Fruit fly (Drosophila melanogaster) Kc167 (cell line): ENCODE measurements around the gene CG5535.

Source experiments
- Myc ChIP-seq: fragments of >200 bp; optimal IDR thresholded peaks from 2 replicates; lab custom pipeline; 2017; ENCODE audit warnings: missing external identifiers
- Sin3A ChIP-seq: fragments of >200 bp; optimal IDR thresholded peaks from 2 replicates; lab custom pipeline; 2018; ENCODE audit warnings: missing external identifiers
- h ChIP-seq: fragments of >200 bp; optimal IDR thresholded peaks from 3 replicates; lab custom pipeline; 2018; ENCODE audit warnings: missing external identifiers
- insv ChIP-seq: fragments of >200 bp; optimal IDR thresholded peaks from 3 replicates; lab custom pipeline; 2018; ENCODE audit warnings: missing external identifiers
- psq ChIP-seq: fragments of >200 bp; optimal IDR thresholded peaks from 2 replicates; lab custom pipeline; 2017; ENCODE audit warnings: missing external identifiers
- ttk ChIP-seq: sonication (Bioruptor generic); optimal IDR thresholded peaks from 2 replicates; lab custom pipeline; 2017; ENCODE audit warnings: missing external identifiers

The CG5535 gene

dm6 chr3L:17856655-17857479 lies at the start of gene CG5535:
TSS of gene CG5535 (minus strand) at chr3L:17856794.
- TF ChIP-seq Myc (lab: Kevin White, UChicago) (no peak), h (lab: Kevin White, UChicago) (no peak), insv (lab: Kevin White, UChicago) (no peak), Sin3A (no peak), ttk (lab: Kevin White, UChicago) (no peak), psq (lab: Kevin White, UChicago) (no peak)

DNA sequence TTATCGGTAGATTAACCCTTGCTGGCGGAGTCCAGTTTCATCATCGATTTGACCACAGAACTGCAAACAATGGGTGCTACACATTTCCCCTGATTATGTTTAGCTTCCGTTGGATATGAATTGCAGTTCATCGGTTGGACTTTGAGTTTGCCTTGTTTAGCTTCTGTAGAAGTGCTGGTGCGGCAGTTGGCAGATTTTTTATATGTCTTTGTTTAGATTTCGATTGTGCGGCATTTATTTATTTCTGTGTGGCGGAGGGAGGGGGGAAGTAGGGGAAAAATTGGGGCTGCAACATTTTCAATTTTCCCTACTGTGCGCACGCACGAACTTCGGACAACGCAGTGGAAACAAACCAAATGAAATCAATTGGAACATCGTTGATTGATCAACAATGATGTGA lies 49.2 kb upstream of the CG5535 start:
- TF ChIP-seq Sin3A, result no peak

- no peak for TF ChIP-seq ttk (lab: Kevin White, UChicago)
- TF ChIP-seq Sin3A, result no peak
- TF ChIP-seq psq (lab: Kevin White, UChicago), result no peak
- TF ChIP-seq insv (lab: Kevin White, UChicago), result no peak
- TF ChIP-seq Myc (lab: Kevin White, UChicago), result no peak
- no peak for TF ChIP-seq h (lab: Kevin White, UChicago)
These were observed 48.0 kb upstream of the CG5535 start for dm6 chr3L:17904593-17904992.

- TF ChIP-seq ttk (lab: Kevin White, UChicago) (no peak), h (lab: Kevin White, UChicago) (no peak), psq (lab: Kevin White, UChicago) (no peak), insv (lab: Kevin White, UChicago) (no peak), Myc (lab: Kevin White, UChicago) (no peak)
These were observed 47.3 kb upstream of the CG5535 start for dm6 chr3L:17903813-17904416.

DNA sequence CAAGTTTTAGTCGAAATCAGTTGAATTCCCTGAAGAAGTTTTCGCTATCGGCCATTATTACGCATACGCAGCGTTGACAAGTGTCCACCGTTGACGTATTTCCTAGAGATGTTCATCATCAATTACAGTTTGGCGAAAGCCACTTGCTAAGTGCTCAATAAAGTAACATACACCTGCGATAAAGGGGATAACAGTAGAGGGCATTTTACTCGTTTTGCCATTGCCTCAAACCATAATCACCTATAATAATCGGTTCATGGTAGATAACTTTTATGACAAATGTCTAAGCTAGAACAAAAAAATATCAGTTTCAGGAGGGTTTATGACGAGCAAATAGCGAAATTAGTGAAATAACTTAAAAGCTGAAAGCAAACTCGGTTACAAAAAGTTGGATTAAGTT lies 46.0 kb upstream of the CG5535 start:
- TF ChIP-seq insv (lab: Kevin White, UChicago), result no peak
- no peak for TF ChIP-seq psq (lab: Kevin White, UChicago)
- TF ChIP-seq h (lab: Kevin White, UChicago), result no peak
- no peak for TF ChIP-seq Myc (lab: Kevin White, UChicago)
- TF ChIP-seq ttk (lab: Kevin White, UChicago), result no peak
- no peak for TF ChIP-seq Sin3A

dm6 chr3L:17902186-17902585 lies 45.6 kb upstream of the CG5535 start:
- no peak for TF ChIP-seq Sin3A
- no peak for TF ChIP-seq Myc (lab: Kevin White, UChicago)
- no peak for TF ChIP-seq h (lab: Kevin White, UChicago)
- TF ChIP-seq ttk (lab: Kevin White, UChicago), result no peak
- no peak for TF ChIP-seq insv (lab: Kevin White, UChicago)

dm6 chr3L:17898606-17899005 lies 42.0 kb upstream of the CG5535 start:
- TF ChIP-seq ttk (lab: Kevin White, UChicago) (no peak), Myc (lab: Kevin White, UChicago) (no peak), Sin3A (no peak), h (lab: Kevin White, UChicago) (no peak), insv (lab: Kevin White, UChicago) (no peak), psq (lab: Kevin White, UChicago) (no peak)

DNA sequence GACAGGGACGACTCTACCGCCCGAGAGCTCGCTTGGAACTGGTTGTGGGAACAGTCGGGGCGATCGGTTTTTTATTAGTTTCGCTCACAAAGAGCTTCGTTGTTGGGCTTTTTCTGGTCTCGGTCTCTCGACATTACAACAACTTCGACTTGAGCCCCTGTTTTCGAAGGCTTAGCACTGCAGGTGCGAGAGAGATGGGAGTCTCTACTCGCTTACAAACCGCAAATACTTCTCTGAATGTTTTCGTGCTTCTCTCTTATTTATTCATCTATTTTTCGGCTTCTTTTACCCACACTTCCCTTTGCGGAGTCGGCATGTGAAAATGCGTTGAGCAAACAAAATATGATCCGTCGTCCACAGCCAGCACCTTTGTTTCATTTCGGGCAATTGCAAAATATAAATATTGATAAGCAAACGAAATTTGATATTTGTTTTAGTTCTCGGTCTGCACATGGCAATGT lies 39.3 kb upstream of the CG5535 start, which contains the start of gene Tsp74F:
TSS of gene Tsp74F (minus strand) at position 48 of the 461 bp plus-strand sequence.
- TF ChIP-seq ttk (lab: Kevin White, UChicago) (no peak), insv (lab: Kevin White, UChicago) (no peak), Sin3A (no peak), Myc (lab: Kevin White, UChicago) (no peak), psq (lab: Kevin White, UChicago) (no peak), h (lab: Kevin White, UChicago) (no peak)

DNA sequence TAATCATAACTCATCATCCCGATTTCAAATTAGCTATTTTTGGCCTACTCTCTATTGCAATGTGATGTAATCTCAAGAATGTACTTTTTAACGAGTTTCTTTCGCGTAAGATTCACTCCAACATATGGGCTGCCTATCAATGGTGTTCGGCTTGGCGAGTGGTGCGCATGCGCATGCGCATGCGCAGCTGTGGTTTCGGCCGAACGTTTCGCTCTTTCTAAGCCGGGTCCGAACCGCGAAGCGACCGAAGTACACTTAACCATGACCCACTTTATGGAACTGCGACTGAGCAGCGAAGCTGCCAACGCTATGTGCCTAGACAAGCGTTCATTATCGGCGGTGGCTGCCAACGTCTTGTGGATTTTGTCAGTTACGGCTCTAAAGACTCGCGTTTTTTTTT lies 37.1 kb upstream of the CG5535 start:
- TF ChIP-seq Myc (lab: Kevin White, UChicago), result no peak
- TF ChIP-seq h (lab: Kevin White, UChicago), result no peak
- no peak for TF ChIP-seq psq (lab: Kevin White, UChicago)
- no peak for TF ChIP-seq ttk (lab: Kevin White, UChicago)

DNA sequence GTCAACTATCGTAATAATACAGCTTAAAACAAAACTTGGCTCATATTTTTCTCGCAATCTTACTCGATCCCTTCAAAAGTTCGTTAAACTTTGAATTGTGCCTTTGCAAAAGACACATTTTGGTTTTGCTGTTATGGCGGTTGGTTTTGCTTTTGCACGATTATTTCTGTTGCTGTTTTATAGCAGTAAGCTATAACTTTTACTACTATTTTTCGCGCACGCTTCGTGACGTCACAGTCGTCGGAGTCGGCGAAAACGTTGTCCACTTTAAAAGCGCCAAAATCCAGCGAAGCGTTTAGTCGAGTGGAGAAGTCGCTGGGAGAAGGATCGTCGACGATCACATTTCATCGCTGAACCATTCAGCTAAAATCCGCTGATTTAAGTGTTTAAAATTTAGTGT lies 30.8 kb upstream of the CG5535 start, which contains the start of gene CG7402:
TSS of gene CG7402 (plus strand) at position 313 of the 400 bp plus-strand sequence.
- TF ChIP-seq Sin3A (no peak), h (lab: Kevin White, UChicago) (no peak), Myc (lab: Kevin White, UChicago) (no peak), insv (lab: Kevin White, UChicago) (no peak), psq (lab: Kevin White, UChicago) (no peak), ttk (lab: Kevin White, UChicago) (no peak)

DNA sequence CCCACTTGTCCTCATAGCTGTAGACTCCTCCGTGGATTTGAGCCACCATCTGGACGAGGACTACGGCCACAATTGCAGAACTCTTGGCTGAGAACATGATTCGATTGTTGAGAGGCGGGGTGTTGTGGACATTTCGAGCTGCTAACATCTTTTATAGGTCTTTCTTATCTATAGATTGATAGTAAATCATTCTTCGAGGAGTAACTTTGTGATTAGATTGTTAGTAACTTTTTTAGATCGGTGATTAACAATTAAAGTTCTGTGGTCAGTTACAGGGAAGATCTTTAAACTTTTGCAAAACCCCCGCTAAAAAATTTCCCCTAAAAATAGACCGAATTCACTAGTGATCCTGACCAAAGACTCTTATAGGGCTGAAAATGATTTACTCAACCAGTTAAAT lies 30.0 kb upstream of the CG5535 start, which contains the start of gene CG16775:
TSS of gene CG16775 (minus strand) at position 101 of the 400 bp plus-strand sequence.
- no peak for TF ChIP-seq Sin3A
- TF ChIP-seq psq (lab: Kevin White, UChicago), result no peak
- TF ChIP-seq insv (lab: Kevin White, UChicago), result no peak
- no peak for TF ChIP-seq Myc (lab: Kevin White, UChicago)
- TF ChIP-seq h (lab: Kevin White, UChicago), result no peak
- no peak for TF ChIP-seq ttk (lab: Kevin White, UChicago)

DNA sequence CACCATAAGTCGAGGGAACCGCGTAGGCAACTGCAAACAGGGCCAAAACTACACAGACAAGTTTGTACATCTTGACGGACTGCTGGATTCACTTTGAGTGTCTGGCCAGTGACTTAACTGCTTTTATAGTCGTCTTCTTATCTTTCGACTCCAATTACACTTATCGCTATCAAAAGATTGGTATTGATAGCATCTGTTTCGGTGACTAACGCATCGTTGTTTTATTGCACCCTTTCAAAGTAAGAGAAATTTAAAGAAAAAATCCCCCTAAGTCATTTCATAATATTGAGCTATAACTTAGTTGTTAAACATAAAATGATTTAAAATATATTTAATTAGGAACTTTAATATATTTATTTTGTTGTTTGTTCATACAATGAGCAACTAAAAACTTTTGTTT lies 27.7 kb upstream of the CG5535 start, which contains the start of gene CG5506:
TSS of gene CG5506 (minus strand) at position 101 of the 400 bp plus-strand sequence.
- no peak for TF ChIP-seq psq (lab: Kevin White, UChicago)
- TF ChIP-seq insv (lab: Kevin White, UChicago), result no peak
- TF ChIP-seq Sin3A, result no peak
- TF ChIP-seq Myc (lab: Kevin White, UChicago), result no peak
- TF ChIP-seq ttk (lab: Kevin White, UChicago), result no peak
- TF ChIP-seq h (lab: Kevin White, UChicago), result no peak
